Worm (Caenorhabditis elegans) whole organism, young adult: Measurements from ENCODE around the gene gcy-8.

ENCODE experiments used
- ceh-58 ChIP-seq: fragments of 200-800 bp; sonication (Bioruptor generic); IDR thresholded peaks from 2 replicates; pipeline ENCODE4 v1.3.6; 2022; ENCODE audit warnings: missing genetic modification characterization, missing compliant biosample characterization
- efl-1 ChIP-seq: fragments of 150-350 bp; optimal IDR thresholded peaks from 2 replicates; lab custom pipeline; 2014; ENCODE audit warnings: missing biosample characterization, missing genetic modification reagents, missing genetic modification characterization
- hrde-1 ChIP-seq: sonication (generic microtip); optimal IDR thresholded peaks from 2 replicates; lab custom pipeline; 2016; ENCODE audit warnings: missing genetic modification characterization, mild to moderate bottlenecking, missing compliant biosample characterization, moderate library complexity, missing genotype, missing genetic modification reagents, borderline replicate concordance
- lin-35 ChIP-seq, 3 experiments: fragments of 150-350 bp in 2 of 3; sonication (generic microtip) in 1 of 3; optimal IDR thresholded peaks; 2 replicates each; lab custom pipeline; 2014 to 2018; ENCODE audit warnings: missing biosample characterization in 3 of 3, missing genetic modification characterization in 3 of 3, missing genetic modification reagents in 3 of 3
- madf-6 ChIP-seq: fragments of 200-800 bp; sonication (Bioruptor generic); IDR thresholded peaks from 2 replicates; pipeline ENCODE4 v1.3.6; 2022; ENCODE audit warnings: missing genetic modification reagents, missing genetic modification characterization, missing compliant biosample characterization

DNA sequence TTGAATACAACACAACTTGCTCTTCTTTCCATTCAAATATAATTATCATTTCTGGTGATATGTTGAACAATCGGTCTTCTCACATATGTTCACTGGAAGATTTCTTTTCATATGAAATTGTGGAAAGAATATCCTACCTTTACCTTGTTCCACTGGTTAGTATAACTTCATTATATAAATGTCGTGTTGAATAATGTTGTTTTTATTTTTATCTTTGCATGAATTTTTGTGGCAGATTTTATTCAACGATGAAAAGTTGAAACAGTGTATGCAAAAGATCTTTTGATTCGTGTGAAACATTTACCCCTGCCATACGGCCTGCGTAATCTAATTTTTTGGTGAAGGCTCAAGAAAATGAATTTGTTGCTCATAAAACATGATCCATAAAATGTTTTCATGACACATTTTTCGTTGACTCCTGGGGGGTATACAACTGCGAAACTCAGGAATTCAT lies 34.0 kb downstream of the gcy-8 start:
- peak in 1 of 3 experiments; percentile 16 for TF ChIP-seq lin-35 (GFP tag; optimal IDR thresholded peaks at IDR 0.05; lab: Kevin White, UChicago)
- peak; percentile 95; the same call in 1 of the 2 replicates for TF ChIP-seq ceh-58
- peak; percentile 89 for TF ChIP-seq hrde-1 (tag; lab: Kevin White, UChicago)
- no peak for TF ChIP-seq efl-1 (GFP tag; lab: Kevin White, UChicago)
- TF ChIP-seq madf-6 (GFP tag; lab: Robert Waterston, UW), result peak; percentile 76
